Fruit fly (Drosophila melanogaster) whole organism, pupa: ENCODE measurements around the gene grn.

ENCODE experiments used
- CG10348 ChIP-seq: fragments of 200-800 bp; sonication (Bioruptor generic); IDR thresholded peaks from 2 replicates; pipeline ENCODE4 v1.3.6; 2022; ENCODE audit warnings: missing biosample characterization, missing genetic modification characterization
- CG12605 ChIP-seq: fragments of 200-800 bp; sonication (Bioruptor generic); IDR thresholded peaks from 2 replicates; pipeline ENCODE4 v1.3.6; 2022; ENCODE audit warnings: missing biosample characterization, missing genetic modification characterization
- CG13204 ChIP-seq: fragments of 200-800 bp; sonication (Bioruptor generic); optimal IDR thresholded peaks from 2 replicates; lab custom pipeline; 2018; ENCODE audit warnings: missing biosample characterization, mild to moderate bottlenecking, missing genetic modification characterization, moderate library complexity
- CG14655 ChIP-seq: fragments of 200-800 bp; sonication (Bioruptor generic); optimal IDR thresholded peaks from 3 replicates; lab custom pipeline; 2017; ENCODE audit warnings: mild to moderate bottlenecking, missing biosample characterization, missing genetic modification reagents, missing genetic modification characterization
- CG15710 ChIP-seq: fragments of 200-800 bp; sonication (Bioruptor generic); optimal IDR thresholded peaks from 2 replicates; lab custom pipeline; 2018; ENCODE audit warnings: missing biosample characterization, mild to moderate bottlenecking, missing genetic modification characterization, moderate library complexity
- CG17806 ChIP-seq: fragments of 200-800 bp; sonication (Bioruptor generic); optimal IDR thresholded peaks from 2 replicates; lab custom pipeline; 2018; ENCODE audit warnings: missing biosample characterization, mild to moderate bottlenecking, missing genetic modification characterization, moderate library complexity
- CG32121 ChIP-seq: fragments of 200-800 bp; sonication (Bioruptor generic); IDR thresholded peaks from 2 replicates; pipeline ENCODE4 v1.3.6; 2022; ENCODE audit warnings: missing biosample characterization, missing genetic modification characterization
- CG34367 ChIP-seq: fragments of 200-800 bp; sonication (Bioruptor generic); optimal IDR thresholded peaks from 2 replicates; lab custom pipeline; 2018; ENCODE audit warnings: missing biosample characterization, mild to moderate bottlenecking, missing genetic modification characterization
- CG4496 ChIP-seq: fragments of 200-800 bp; sonication (Bioruptor generic); IDR thresholded peaks from 3 replicates; pipeline ENCODE4 v1.3.6; 2022; ENCODE audit warnings: missing biosample characterization, missing genetic modification characterization
- CG8159 ChIP-seq: fragments of 200-800 bp; sonication (Bioruptor generic); optimal IDR thresholded peaks from 3 replicates; lab custom pipeline; 2018; ENCODE audit warnings: missing biosample characterization, mild to moderate bottlenecking, missing genetic modification characterization, moderate library complexity
- CG8301 ChIP-seq: fragments of 200-800 bp; sonication (Bioruptor generic); optimal IDR thresholded peaks from 2 replicates; lab custom pipeline; 2018; ENCODE audit warnings: missing biosample characterization, mild to moderate bottlenecking, missing genetic modification characterization
- CG9948 ChIP-seq: fragments of 200-800 bp; sonication (Bioruptor generic); optimal IDR thresholded peaks from 2 replicates; lab custom pipeline; 2018; ENCODE audit warnings: missing biosample characterization, mild to moderate bottlenecking, missing genetic modification characterization, moderate library complexity
- D1 ChIP-seq: fragments of 200-800 bp; sonication (Bioruptor generic); optimal IDR thresholded peaks from 2 replicates; lab custom pipeline; 2018; ENCODE audit warnings: missing biosample characterization, mild to moderate bottlenecking, missing genetic modification characterization, moderate library complexity
- EcR ChIP-seq: fragments of 200-800 bp; sonication (Bioruptor generic); optimal IDR thresholded peaks from 3 replicates; lab custom pipeline; 2019; ENCODE audit warnings: missing biosample characterization, missing genetic modification characterization, mild to moderate bottlenecking, moderate library complexity, missing genetic modification reagents
- Ets98B ChIP-seq: fragments of 200-800 bp; sonication (Bioruptor generic); IDR thresholded peaks from 2 replicates; pipeline ENCODE4 v1.3.6; 2022; ENCODE audit warnings: missing biosample characterization, missing genetic modification characterization
- Pif1A ChIP-seq: fragments of 200-800 bp; sonication (Bioruptor generic); optimal IDR thresholded peaks from 3 replicates; lab custom pipeline; 2016; ENCODE audit warnings: missing biosample characterization, missing genetic modification characterization
- Pif1B ChIP-seq: fragments of 200-800 bp; sonication (Bioruptor generic); optimal IDR thresholded peaks from 3 replicates; lab custom pipeline; 2016; ENCODE audit warnings: missing biosample characterization, missing genetic modification characterization
- Snoo ChIP-seq: fragments of 200-800 bp; sonication (Bioruptor generic); optimal IDR thresholded peaks from 3 replicates; lab custom pipeline; 2017; ENCODE audit warnings: missing biosample characterization, mild to moderate bottlenecking, missing genetic modification characterization, inconsistent platforms
- fd96Ca ChIP-seq: fragments of 200-800 bp; sonication (Bioruptor generic); IDR thresholded peaks from 3 replicates; pipeline ENCODE4 v1.3.6; 2022; ENCODE audit warnings: missing biosample characterization, missing genetic modification characterization
- gl ChIP-seq: fragments of 200-800 bp; sonication (Bioruptor generic); optimal IDR thresholded peaks from 2 replicates; lab custom pipeline; 2018; ENCODE audit warnings: missing biosample characterization, mild to moderate bottlenecking, missing genetic modification characterization
- rn ChIP-seq: fragments of 200-800 bp; sonication (Bioruptor generic); IDR thresholded peaks from 2 replicates; pipeline ENCODE4 v1.3.6; 2022; ENCODE audit warnings: missing biosample characterization, missing genetic modification characterization

Gene grn

DNA sequence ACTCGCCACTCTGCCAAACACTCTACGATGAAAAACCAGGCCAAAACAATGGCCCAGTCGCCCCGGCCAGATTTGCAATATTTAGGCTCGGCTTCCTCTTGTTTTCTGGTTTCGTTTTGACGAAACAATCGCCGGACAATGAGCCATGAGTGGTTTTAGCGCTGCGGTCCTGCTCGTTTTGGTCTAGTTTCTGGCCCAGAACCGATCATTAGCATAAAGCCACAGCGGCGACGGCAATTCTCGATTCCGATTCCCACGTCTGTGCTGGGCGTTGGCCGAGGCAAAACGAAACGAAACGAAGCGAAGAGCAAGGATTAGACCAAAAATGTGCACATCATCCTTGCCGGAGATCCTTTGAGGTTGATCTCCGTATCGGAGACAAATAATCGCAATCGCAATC is 22.1 kb upstream of the grn start:
- TF ChIP-seq Snoo: no peak

DNA sequence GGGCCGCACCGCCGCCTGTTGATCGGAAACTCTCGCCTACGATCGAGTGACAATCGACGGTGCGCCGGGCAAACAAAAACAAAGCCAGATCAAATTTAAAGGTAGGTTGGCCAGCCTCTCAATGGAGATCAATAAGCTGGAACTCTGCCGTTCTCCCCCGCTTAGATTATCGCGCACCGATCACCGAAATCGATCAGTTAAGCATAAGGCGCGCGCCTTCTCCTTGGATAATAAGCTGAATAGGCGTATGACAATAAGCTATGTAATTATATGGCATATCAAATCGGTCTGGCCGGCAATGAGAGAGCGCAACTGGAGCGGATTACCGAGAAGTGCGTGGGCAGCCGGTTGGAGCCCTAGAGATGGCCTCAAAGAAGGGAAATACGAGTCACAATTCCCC is 17.1 kb upstream of the grn start:
- TF ChIP-seq CG14655 (GFP tag; lab: Kevin White, UChicago) (no peak), fd96Ca (GFP tag; lab: Robert Waterston, UW) (no peak), Snoo (no peak), Pif1B (GFP tag; lab: Kevin White, UChicago) (no peak), CG34367 (tag; lab: Kevin White, UChicago) (no peak), D1 (tag; lab: Kevin White, UChicago) (no peak), CG13204 (GFP tag; lab: Kevin White, UChicago) (no peak), CG8301 (no peak), Ets98B (GFP tag; lab: Robert Waterston, UW) (no peak), gl (tag; lab: Kevin White, UChicago) (no peak), rn (GFP tag; lab: Robert Waterston, UW) (no peak), CG32121 (GFP tag; lab: Robert Waterston, UW) (no peak), CG8159 (no peak), CG17806 (no peak), Pif1A (GFP tag; lab: Kevin White, UChicago) (no peak), CG10348 (GFP tag; lab: Robert Waterston, UW) (no peak), EcR (GFP tag; lab: Kevin White, UChicago) (no peak), CG15710 (no peak), CG9948 (tag; lab: Kevin White, UChicago) (no peak)

DNA sequence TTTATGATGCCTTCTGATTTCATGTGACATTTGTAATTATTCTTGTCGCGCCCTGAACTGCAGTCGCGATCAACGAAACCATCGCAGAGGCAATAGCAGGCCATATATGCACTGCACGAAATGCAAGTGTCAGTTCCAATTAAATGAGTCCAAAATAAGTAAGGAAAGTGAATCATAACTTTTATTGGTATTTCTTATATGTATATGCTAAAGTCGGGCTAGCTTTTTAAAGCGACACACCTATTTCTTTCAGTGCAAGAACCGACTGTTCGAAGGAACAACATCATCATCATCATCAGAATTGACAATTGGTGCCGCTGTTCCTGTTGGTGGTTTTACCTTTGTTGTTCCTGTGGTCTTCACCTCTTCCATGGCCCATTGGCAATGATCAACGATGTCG is 15.9 kb upstream of the grn start:
- peak; percentile 30 for TF ChIP-seq CG9948 (tag; lab: Kevin White, UChicago)
- TF ChIP-seq CG34367 (tag; lab: Kevin White, UChicago): peak; percentile 38
- TF ChIP-seq CG14655 (GFP tag; lab: Kevin White, UChicago): peak; percentile 32
- TF ChIP-seq CG15710: peak; percentile 50
- TF ChIP-seq CG4496 (GFP tag; lab: Robert Waterston, UW): no peak
- peak; percentile 13 for TF ChIP-seq Pif1A (GFP tag; lab: Kevin White, UChicago)
- peak; percentile 37; the same call in 1 of the 3 replicates for TF ChIP-seq fd96Ca (GFP tag; lab: Robert Waterston, UW)
- TF ChIP-seq D1 (tag; lab: Kevin White, UChicago): no peak
- peak; percentile 48 for TF ChIP-seq CG17806
- peak; percentile 25 for TF ChIP-seq CG8301
- TF ChIP-seq CG8159: peak; percentile 50

DNA sequence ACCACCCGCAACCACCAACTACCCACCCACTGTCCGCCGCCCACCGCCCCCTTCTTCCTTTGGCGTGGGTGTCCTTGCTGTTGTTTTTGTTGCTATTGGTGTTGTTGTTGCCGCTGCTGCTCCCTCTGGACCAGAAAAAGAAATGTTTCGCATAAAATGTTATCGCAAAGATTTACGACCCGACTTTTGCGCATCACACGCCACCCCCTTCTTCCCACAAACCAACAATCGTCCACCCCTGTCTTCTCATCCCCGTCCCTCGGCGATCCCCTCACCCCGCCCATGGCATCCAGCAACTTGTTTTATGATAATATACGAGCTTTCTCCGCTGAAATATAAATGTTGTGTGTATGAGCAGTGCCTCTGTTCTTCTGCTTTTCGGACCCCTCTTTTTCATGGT is 13.8 kb upstream of the grn start:
- TF ChIP-seq CG17806 (no peak), CG34367 (tag; lab: Kevin White, UChicago) (no peak), Ets98B (GFP tag; lab: Robert Waterston, UW) (no peak)

DNA sequence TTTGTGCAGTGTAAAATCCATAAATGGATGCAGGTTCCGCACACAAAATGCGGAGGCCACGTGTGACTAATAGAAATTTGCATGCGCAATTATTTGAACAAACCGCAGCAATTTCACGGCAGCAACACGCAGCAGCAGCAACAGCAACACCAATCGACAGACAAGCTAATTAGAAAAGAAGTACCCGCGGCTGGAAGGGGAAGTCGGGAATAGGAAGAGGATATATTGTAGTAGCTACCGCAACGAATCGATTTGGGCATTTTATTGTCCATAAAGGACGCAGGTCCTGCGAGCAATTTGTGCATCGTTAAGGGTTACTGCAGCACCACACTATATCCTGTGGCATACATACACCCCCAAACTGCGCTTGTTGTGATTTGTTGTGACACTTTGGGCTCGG is 11.9 kb upstream of the grn start:
- TF ChIP-seq EcR (GFP tag; lab: Kevin White, UChicago) (no peak), rn (GFP tag; lab: Robert Waterston, UW) (no peak), CG15710 (no peak), CG8159 (no peak), CG9948 (tag; lab: Kevin White, UChicago) (no peak), CG8301 (no peak), D1 (tag; lab: Kevin White, UChicago) (no peak), CG17806 (no peak), fd96Ca (GFP tag; lab: Robert Waterston, UW) (no peak), Ets98B (GFP tag; lab: Robert Waterston, UW) (no peak), CG14655 (GFP tag; lab: Kevin White, UChicago) (no peak), Snoo (no peak)

DNA sequence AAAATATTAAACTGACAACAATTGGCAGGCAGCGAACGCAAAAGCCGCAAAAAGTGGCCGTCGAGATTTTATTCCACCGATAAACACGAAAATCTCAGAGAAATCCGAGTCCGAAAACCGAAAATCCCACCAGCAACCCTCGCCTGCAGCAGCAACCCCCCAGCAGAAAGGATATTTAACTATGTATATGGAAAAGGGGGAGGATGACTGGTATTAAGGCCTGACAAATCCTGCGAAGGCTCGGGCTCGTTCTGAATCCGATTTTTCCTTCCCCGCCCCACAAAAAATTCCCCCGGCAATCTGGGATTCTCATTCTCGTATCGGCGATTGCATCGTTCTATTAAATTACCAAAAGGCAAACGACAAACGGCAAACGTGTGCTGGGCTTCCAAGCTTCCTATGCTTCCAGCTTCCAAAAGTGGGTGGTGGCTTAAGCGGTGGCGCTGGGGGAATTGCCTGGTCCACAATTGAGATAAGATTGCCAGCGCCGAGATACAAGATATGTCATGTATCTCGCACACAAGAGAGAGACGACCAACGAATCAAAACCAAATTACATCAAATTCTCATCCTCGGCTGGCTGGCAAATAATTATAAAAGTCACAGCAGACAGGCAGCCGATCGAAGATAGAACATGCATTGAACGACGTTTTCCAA is 11.1 kb upstream of the grn start:
- TF ChIP-seq CG14655 (GFP tag; lab: Kevin White, UChicago) (no peak), CG9948 (tag; lab: Kevin White, UChicago) (no peak), rn (GFP tag; lab: Robert Waterston, UW) (no peak), CG4496 (GFP tag; lab: Robert Waterston, UW) (no peak), CG34367 (tag; lab: Kevin White, UChicago) (no peak), CG10348 (GFP tag; lab: Robert Waterston, UW) (no peak), Ets98B (GFP tag; lab: Robert Waterston, UW) (no peak), fd96Ca (GFP tag; lab: Robert Waterston, UW) (no peak), CG17806 (no peak), CG12605 (GFP tag; lab: Robert Waterston, UW) (no peak), Pif1B (GFP tag; lab: Kevin White, UChicago) (no peak), CG32121 (GFP tag; lab: Robert Waterston, UW) (no peak)
- TF ChIP-seq, all 21 proteins: peak for 0

DNA sequence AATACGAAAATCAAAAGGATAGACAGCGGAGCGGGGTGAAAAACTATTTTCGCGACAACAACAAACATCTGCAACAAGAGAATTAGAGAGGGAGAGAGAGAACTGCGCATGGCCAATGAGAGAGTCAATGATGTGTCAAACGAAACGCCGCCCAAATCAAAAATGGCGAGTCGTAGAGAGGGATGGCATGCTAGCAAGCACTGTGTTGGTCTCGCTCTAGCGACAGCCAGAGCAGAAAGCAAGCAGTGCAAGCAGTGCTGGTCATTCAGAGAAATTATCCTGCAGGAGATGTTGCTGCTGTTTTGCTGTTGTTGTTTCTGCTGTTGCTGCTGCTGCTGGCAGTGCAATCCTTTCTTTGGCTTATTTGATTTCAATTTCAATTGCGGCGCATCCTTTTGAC is 9.6 kb upstream of the grn start:
- TF ChIP-seq CG32121 (GFP tag; lab: Robert Waterston, UW) (0 out of 2 replicates have a peak, but pooled peaks have one; percentile 30), fd96Ca (GFP tag; lab: Robert Waterston, UW) (0 out of 3 replicates have a peak, but pooled peaks have one; percentile 24), CG34367 (tag; lab: Kevin White, UChicago) (no peak)
